Fruit fly (Drosophila melanogaster) Kc167 (cell line): Measurements from ENCODE around the gene Mct1.

Source experiments
- Myc ChIP-seq: fragments of >200 bp; optimal IDR thresholded peaks from 2 replicates; lab custom pipeline; 2017; ENCODE audit warnings: missing external identifiers
- Sin3A ChIP-seq: fragments of >200 bp; optimal IDR thresholded peaks from 2 replicates; lab custom pipeline; 2018; ENCODE audit warnings: missing external identifiers
- insv ChIP-seq: fragments of >200 bp; optimal IDR thresholded peaks from 3 replicates; lab custom pipeline; 2018; ENCODE audit warnings: missing external identifiers
- psq ChIP-seq: fragments of >200 bp; optimal IDR thresholded peaks from 2 replicates; lab custom pipeline; 2017; ENCODE audit warnings: missing external identifiers

DNA sequence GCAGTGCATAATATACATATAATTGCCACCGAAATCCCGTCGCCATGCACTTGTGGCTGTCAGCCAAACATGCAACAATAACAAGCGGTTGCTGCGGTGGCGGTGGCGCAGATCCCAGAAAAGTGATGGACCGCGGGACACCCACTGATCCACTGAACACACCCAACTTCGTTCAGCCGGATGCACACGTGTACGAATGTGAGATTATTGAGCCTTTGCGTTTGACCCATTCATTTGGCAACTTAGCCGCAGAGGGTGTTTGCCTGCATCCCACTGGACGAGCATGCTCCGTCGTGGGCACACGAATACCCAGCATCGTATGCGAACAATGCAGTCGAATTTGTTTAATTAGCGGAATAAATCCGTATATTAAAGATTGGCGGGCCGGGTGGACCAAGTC is 23.6 kb upstream of the Mct1 start:
- TF ChIP-seq psq (lab: Kevin White, UChicago) (no peak), Sin3A (lab: Kevin White, UChicago) (no peak), Myc (lab: Kevin White, UChicago) (no peak), insv (lab: Kevin White, UChicago) (no peak)
